Comparison of ENCODE assay signal across 2 fruit fly cellular contexts in genomic region chr2L:17457944-17458343, dm6.
TF ChIP-seq lines count a peak whose summit lies in the region.

TSS of gene CG18563 (minus strand) at chr2L:17458044.

TF ChIP-seq in whole organism, adult, 20 proteins besides CTCF, POLR2A, EP300 and RAD21:
- TF ChIP-seq bab1 (GFP tag; optimal IDR thresholded peaks at IDR 0.05; lab: Kevin White, UChicago): no peak
- no peak for TF ChIP-seq CG12768 (GFP tag; optimal IDR thresholded peaks at IDR 0.05; lab: Kevin White, UChicago)
- peak; percentile 70 for TF ChIP-seq kay (GFP tag; lab: Kevin White, UChicago; ENCODE audit: borderline replicate concordance)

TF ChIP-seq in whole organism, prepupa, 60 proteins besides CTCF, POLR2A, EP300 and RAD21:
- peak; percentile 23 for TF ChIP-seq Eip78C (GFP tag; lab: Kevin White, UChicago)
- TF ChIP-seq CG31627 (GFP tag; optimal IDR thresholded peaks at IDR 0.05; lab: Kevin White, UChicago): no peak
